Worm (Caenorhabditis elegans) whole organism, young adult: Measurements from ENCODE around the gene C55B6.4.

Experiments
- ama-1 ChIP-seq, 3 experiments: fragments of 150-350 bp in 1 of 3; sonication (generic microtip) in 2 of 3; optimal IDR thresholded peaks; 2 replicates each; lab custom pipeline; 2014 to 2018; ENCODE audit warnings: missing biosample characterization in 2 of 3, missing genetic modification characterization in 2 of 3, missing genetic modification reagents in 2 of 3
- snpc-4 ChIP-seq, 5 experiments: fragments of 150-350 bp in 1 of 5; sonication (generic microtip) in 4 of 5; optimal IDR thresholded peaks; 2 replicates each; lab custom pipeline; 2014 to 2018; ENCODE audit warnings: missing genetic modification characterization in 5 of 5, missing biosample characterization in 3 of 5, antibody characterized with exemption in 2 of 5, mild to moderate bottlenecking in 2 of 5, missing compliant biosample characterization in 2 of 5, missing genotype in 2 of 5, moderate library complexity in 2 of 5, missing genetic modification reagents in 1 of 5

DNA sequence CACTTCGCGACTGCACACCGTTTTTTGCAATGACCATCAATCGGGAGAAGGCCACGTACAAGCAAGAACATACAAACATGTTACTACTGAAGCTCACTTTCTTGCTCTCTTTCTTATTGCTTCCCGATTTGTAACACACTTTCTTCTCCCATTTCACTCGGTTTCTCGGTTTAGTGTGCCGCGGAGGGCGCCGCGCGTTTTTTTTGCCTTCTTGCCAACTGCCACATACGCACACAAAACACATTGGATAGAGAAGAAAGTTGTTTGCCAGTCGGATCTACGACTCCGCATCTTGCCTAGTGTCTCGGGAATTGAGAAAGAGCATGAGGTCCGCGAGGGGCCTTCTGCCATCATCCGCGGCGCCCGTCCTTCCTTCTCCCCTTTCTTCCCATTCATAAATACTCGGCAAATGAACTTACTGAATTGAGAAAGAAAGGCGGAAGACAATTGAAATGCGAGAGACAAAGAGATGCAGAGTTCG, 47.3 kb upstream of the C55B6.4 start:
- no peak for TF ChIP-seq ama-1 (optimal IDR thresholded peaks at IDR 0.05; lab: Kevin White, UChicago)
- no peak for TF ChIP-seq ama-1 (GFP tag; optimal IDR thresholded peaks at IDR 0.05; lab: Kevin White, UChicago)
- TF ChIP-seq snpc-4 (GFP tag; optimal IDR thresholded peaks at IDR 0.05; lab: Kevin White, UChicago) = no peak
- TF ChIP-seq snpc-4 (tag; optimal IDR thresholded peaks at IDR 0.05; lab: Kevin White, UChicago) = no peak
